Fruit fly (Drosophila melanogaster): ENCODE results near the gene Snoo.
A peak's percentile ranks its signal among the peaks of the same experiment; 100 is the strongest.

Gene Snoo

DNA sequence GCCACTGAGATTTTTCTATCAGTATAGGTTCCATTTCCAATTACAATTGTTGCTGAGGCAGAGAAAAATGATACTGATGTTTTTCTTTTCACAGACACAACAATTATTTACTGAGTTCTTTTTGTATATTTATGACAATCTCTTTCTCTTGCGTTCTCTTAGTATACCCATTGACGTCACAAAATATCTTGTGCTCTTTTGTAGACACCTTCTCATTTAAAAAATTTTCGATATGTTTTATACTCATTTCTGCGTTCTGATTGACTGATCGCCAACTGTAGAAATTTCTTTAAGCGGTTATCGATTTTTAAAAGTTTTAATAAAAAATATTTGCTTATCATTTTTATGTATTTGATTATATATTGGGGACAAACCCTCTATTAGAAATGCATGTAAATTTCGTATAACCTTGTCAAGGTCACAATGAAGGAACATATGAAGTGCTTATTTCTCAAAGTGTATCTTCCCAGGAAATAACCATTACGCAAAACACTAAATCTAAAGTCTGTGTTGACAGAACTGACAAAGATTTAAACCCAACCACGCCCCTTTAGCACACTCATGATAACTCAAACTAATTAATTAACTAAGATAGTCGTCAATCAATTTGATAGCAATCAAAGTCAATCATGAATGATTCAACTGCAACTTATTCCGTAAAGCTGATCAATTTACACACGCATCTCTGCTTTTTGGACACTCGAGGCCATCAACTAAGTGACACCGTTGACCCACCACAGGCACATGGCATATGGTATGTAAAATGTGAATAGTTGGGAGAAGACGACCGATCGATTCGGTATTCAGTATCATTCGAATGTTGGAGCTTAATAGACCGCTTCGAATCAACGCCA is 26.8 kb upstream of the Snoo start, which contains the start of the genes Glyat and Tg (continued):
- TF ChIP-seq nom (GFP tag; optimal IDR thresholded peaks at IDR 0.05) (no peak), CG18476 (GFP tag; optimal IDR thresholded peaks at IDR 0.05) (peak; percentile 2), CG30403 (GFP tag; optimal IDR thresholded peaks at IDR 0.05) (peak; percentile 20), Vsx1 (GFP tag; optimal IDR thresholded peaks at IDR 0.05) (no peak), CG8944 (GFP tag; optimal IDR thresholded peaks at IDR 0.05) (no peak), Sry-β (GFP tag; optimal IDR thresholded peaks at IDR 0.05) (no peak), inv (GFP tag; IDR thresholded peaks at IDR 0.05; ENCODE audit: partially characterized antibody) (peak; percentile 37), D (optimal IDR thresholded peaks at IDR 0.05) (no peak), D (GFP tag; optimal IDR thresholded peaks at IDR 0.05) (no peak), Ada2b (GFP tag; IDR thresholded peaks at IDR 0.05) (no peak), TFAM (GFP tag; optimal IDR thresholded peaks at IDR 0.05) (no peak), CG32767 (GFP tag; IDR thresholded peaks at IDR 0.05) (no peak), CG12155 (GFP tag; optimal IDR thresholded peaks at IDR 0.05) (no peak), CG6765 (GFP tag; optimal IDR thresholded peaks at IDR 0.05) (no peak), CG18764 (GFP tag; optimal IDR thresholded peaks at IDR 0.05) (no peak), Dref (GFP tag; IDR thresholded peaks at IDR 0.05) (peak; percentile 97), CG30431 (GFP tag; optimal IDR thresholded peaks at IDR 0.05) (no peak), fd3F (GFP tag; optimal IDR thresholded peaks at IDR 0.05) (no peak), CG11696 (GFP tag; IDR thresholded peaks at IDR 0.05) (no peak), CG17328 (GFP tag; IDR thresholded peaks at IDR 0.05) (0 out of 2 replicates have a peak, but pooled peaks have one; percentile 46), B-H2 (GFP tag; optimal IDR thresholded peaks at IDR 0.05) (peak; percentile 12), CG10462 (GFP tag; optimal IDR thresholded peaks at IDR 0.05) (no peak), Bteb2 (GFP tag; optimal IDR thresholded peaks at IDR 0.05) (no peak), NfI (GFP tag; optimal IDR thresholded peaks at IDR 0.05) (peak; percentile 13), crol (GFP tag; IDR thresholded peaks at IDR 0.05) (no peak), hth (optimal IDR thresholded peaks at IDR 0.05) (no peak), gce (GFP tag; IDR thresholded peaks at IDR 0.05) (no peak), Chrac-16 (GFP tag; optimal IDR thresholded peaks at IDR 0.05) (no peak), sqz (GFP tag; optimal IDR thresholded peaks at IDR 0.05) (no peak), lov (optimal IDR thresholded peaks at IDR 0.05) (no peak), lov (GFP tag; IDR thresholded peaks at IDR 0.05) (no peak), Meics (GFP tag; optimal IDR thresholded peaks at IDR 0.05) (peak; percentile 20), CG2116 (GFP tag; optimal IDR thresholded peaks at IDR 0.05) (peak; percentile 78), lola (GFP tag; optimal IDR thresholded peaks at IDR 0.05) (no peak), Side (GFP tag; optimal IDR thresholded peaks at IDR 0.05) (no peak), CTCF (GFP tag; optimal IDR thresholded peaks at IDR 0.05) (no peak), repo (GFP tag; optimal IDR thresholded peaks at IDR 0.05) (no peak), Dek (tag; optimal IDR thresholded peaks at IDR 0.05) (peak; percentile 45), gt (GFP tag; IDR thresholded peaks at IDR 0.05) (no peak), CG4820 (GFP tag; optimal IDR thresholded peaks at IDR 0.05) (no peak), nmo (GFP tag; optimal IDR thresholded peaks at IDR 0.05) (peak; percentile 14), Pdp1 (GFP tag; optimal IDR thresholded peaks at IDR 0.05) (peak in 1 of 2 experiments; percentile 50), jigr1 (GFP tag; IDR thresholded peaks at IDR 0.05) (no peak), slou (GFP tag; optimal IDR thresholded peaks at IDR 0.05) (no peak), CG15514 (GFP tag; optimal IDR thresholded peaks at IDR 0.05) (no peak), CG1647 (GFP tag; optimal IDR thresholded peaks at IDR 0.05) (no peak), CG5245 (GFP tag; optimal IDR thresholded peaks at IDR 0.05) (no peak), knrl (GFP tag; IDR thresholded peaks at IDR 0.05; ENCODE audit: partially characterized antibody) (no peak), dpn (GFP tag; optimal IDR thresholded peaks at IDR 0.05) (no peak), HLHmδ (GFP tag; optimal IDR thresholded peaks at IDR 0.05) (no peak), h (optimal IDR thresholded peaks at IDR 0.05) (no peak)

All from whole organism, embryonic.